Worm (Caenorhabditis elegans): ENCODE data around the gene R11G1.1.

ce11 chrX:3668842-3669241, 9.6 kb downstream of the R11G1.1 start, which contains the start of gene snet-1:
- TF ChIP-seq hrde-1 (tag; optimal IDR thresholded peaks at IDR 0.05; ENCODE audit: borderline replicate concordance) (no peak), lag-1 (GFP tag; IDR thresholded peaks at IDR 0.05) (no peak), nhr-120 (GFP tag; IDR thresholded peaks at IDR 0.05) (no peak), somi-1 (GFP tag; optimal IDR thresholded peaks at IDR 0.05) (no peak), ztf-26 (tag; optimal IDR thresholded peaks at IDR 0.05) (no peak), snpc-4 (GFP tag; optimal IDR thresholded peaks at IDR 0.05) (no peak), snpc-4 (tag; optimal IDR thresholded peaks at IDR 0.05) (no peak), ama-1 (optimal IDR thresholded peaks at IDR 0.05) (no peak), ama-1 (GFP tag; optimal IDR thresholded peaks at IDR 0.05) (no peak), lir-1 (GFP tag; conservative IDR thresholded peaks at IDR 0.05) (no peak), attf-6 (GFP tag; IDR thresholded peaks at IDR 0.05) (no peak), F22D6.2 (tag; optimal IDR thresholded peaks at IDR 0.05) (no peak)
